Fruit fly (Drosophila melanogaster): ENCODE data around the gene ex.

Gene ex

DNA sequence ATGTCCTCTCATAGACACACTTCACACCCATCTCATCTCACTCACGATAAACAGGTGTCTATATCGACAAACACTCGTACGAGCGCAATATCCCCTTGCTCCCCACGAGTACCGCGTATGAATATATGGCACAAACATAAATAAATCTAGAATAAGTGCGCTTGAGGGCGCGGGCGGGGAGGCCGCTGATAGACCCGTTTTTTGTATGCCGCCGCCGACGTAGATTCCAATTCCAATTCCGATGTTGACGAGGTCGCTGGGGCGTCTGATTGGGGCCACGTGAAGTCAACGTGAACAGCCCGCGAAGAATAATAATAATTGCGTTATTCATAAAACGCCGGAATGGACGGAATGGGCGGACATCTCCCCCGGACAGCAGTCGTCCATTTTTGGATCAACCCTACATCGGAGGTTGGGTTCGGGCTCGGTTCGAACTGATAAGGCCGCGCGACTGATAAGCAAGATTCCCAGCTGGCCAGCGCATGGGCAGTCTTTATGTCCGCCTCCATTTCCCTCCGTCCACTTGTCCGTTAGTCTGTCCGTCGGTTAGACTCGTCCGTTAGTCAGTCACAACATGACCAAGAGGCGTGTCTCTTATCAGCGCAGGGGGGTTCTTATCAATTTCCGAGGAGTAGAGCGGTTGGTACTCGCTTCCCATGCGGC, 53.4 kb downstream of the ex start (continued):
- TF ChIP-seq Fer3 (tag; optimal IDR thresholded peaks at IDR 0.05) = peak; percentile 38
- no peak for TF ChIP-seq repo (GFP tag; optimal IDR thresholded peaks at IDR 0.05)
- no peak for TF ChIP-seq cato (GFP tag; optimal IDR thresholded peaks at IDR 0.05; ENCODE audit: borderline replicate concordance)
- TF ChIP-seq CG10321 (GFP tag; IDR thresholded peaks at IDR 0.05) = no peak
- TF ChIP-seq Dref (GFP tag; IDR thresholded peaks at IDR 0.05) = no peak
- no peak for TF ChIP-seq lov (optimal IDR thresholded peaks at IDR 0.05)
- no peak for TF ChIP-seq lov (GFP tag; IDR thresholded peaks at IDR 0.05)
- no peak for TF ChIP-seq CG10267 (tag; optimal IDR thresholded peaks at IDR 0.05)
- no peak for TF ChIP-seq Max (GFP tag; optimal IDR thresholded peaks at IDR 0.05)
- peak; percentile 69 for TF ChIP-seq CG18599 (GFP tag; optimal IDR thresholded peaks at IDR 0.05)
- TF ChIP-seq salm (tag; optimal IDR thresholded peaks at IDR 0.05) = peak; percentile 23
- peak; percentile 13 for TF ChIP-seq Hr3 (GFP tag; optimal IDR thresholded peaks at IDR 0.05)
- TF ChIP-seq crol (GFP tag; IDR thresholded peaks at IDR 0.05) = peak; percentile 96
- peak; percentile 71 for TF ChIP-seq CG10274 (GFP tag; optimal IDR thresholded peaks at IDR 0.05)
- TF ChIP-seq CG4282 (GFP tag; optimal IDR thresholded peaks at IDR 0.05) = no peak
- no peak for TF ChIP-seq CG15479 (GFP tag; optimal IDR thresholded peaks at IDR 0.05)
- TF ChIP-seq CG2120 (GFP tag; optimal IDR thresholded peaks at IDR 0.05) = peak; percentile 6
- TF ChIP-seq jing (GFP tag; optimal IDR thresholded peaks at IDR 0.05) = no peak
- TF ChIP-seq Hr51 (GFP tag; optimal IDR thresholded peaks at IDR 0.05) = no peak
- peak; percentile 25 for TF ChIP-seq CG15514 (GFP tag; optimal IDR thresholded peaks at IDR 0.05)
- no peak for TF ChIP-seq Ets65A (GFP tag)
- peak; percentile 73 for TF ChIP-seq grn (GFP tag; optimal IDR thresholded peaks at IDR 0.05)
- no peak for TF ChIP-seq gt (GFP tag; IDR thresholded peaks at IDR 0.05)
- no peak for TF ChIP-seq CG34422 (GFP tag; IDR thresholded peaks at IDR 0.05)
- TF ChIP-seq CG32767 (GFP tag; IDR thresholded peaks at IDR 0.05) = no peak
- no peak for TF ChIP-seq CG10565 (GFP tag; optimal IDR thresholded peaks at IDR 0.05)
- TF ChIP-seq croc (GFP tag; conservative IDR thresholded peaks at IDR 0.05) = no peak
- TF ChIP-seq CG2199 (GFP tag; IDR thresholded peaks at IDR 0.05) = peak; percentile 80
- no peak; the same call in 1 of the 2 replicates for TF ChIP-seq ttk (GFP tag; IDR thresholded peaks at IDR 0.05)
- TF ChIP-seq Dp (GFP tag; optimal IDR thresholded peaks at IDR 0.05) = no peak
- TF ChIP-seq CG11093 (GFP tag; IDR thresholded peaks at IDR 0.05) = no peak
- no peak for TF ChIP-seq CG11085 (GFP tag; IDR thresholded peaks at IDR 0.05)
- peak; percentile 99 for TF ChIP-seq CG34376 (GFP tag; optimal IDR thresholded peaks at IDR 0.05)
- TF ChIP-seq CG10543 (GFP tag; optimal IDR thresholded peaks at IDR 0.05) = peak; percentile 98
- no peak for TF ChIP-seq tna (GFP tag; IDR thresholded peaks at IDR 0.05; ENCODE audit: partially characterized antibody)
- no peak for TF ChIP-seq CG3163 (GFP tag; optimal IDR thresholded peaks at IDR 0.05)
- peak; percentile 8; the same call in 1 of the 3 replicates for TF ChIP-seq CG6175 (GFP tag; IDR thresholded peaks at IDR 0.05)
- no peak for TF ChIP-seq CG30431 (GFP tag; optimal IDR thresholded peaks at IDR 0.05)
- peak; percentile 20 for TF ChIP-seq ERR (GFP tag; optimal IDR thresholded peaks at IDR 0.05)
- peak; percentile 66 for TF ChIP-seq CG32532 (GFP tag; IDR thresholded peaks at IDR 0.05)
- TF ChIP-seq CG1233 (GFP tag; optimal IDR thresholded peaks at IDR 0.05) = peak; percentile 58
- peak; percentile 28 for TF ChIP-seq CG6765 (GFP tag; optimal IDR thresholded peaks at IDR 0.05)
- TF ChIP-seq CG11398 (GFP tag; optimal IDR thresholded peaks at IDR 0.05) = peak; percentile 24
- TF ChIP-seq corto (GFP tag; optimal IDR thresholded peaks at IDR 0.05) = no peak
- TF ChIP-seq CG8388 (GFP tag; optimal IDR thresholded peaks at IDR 0.05) = no peak
- no peak for TF ChIP-seq ase (GFP tag; IDR thresholded peaks at IDR 0.05)
- TF ChIP-seq zen2 (GFP tag; IDR thresholded peaks at IDR 0.05; ENCODE audit: partially characterized antibody) = 0 out of 3 replicates have a peak, but pooled peaks have one; percentile 33
- TF ChIP-seq chinmo (GFP tag; IDR thresholded peaks at IDR 0.05; ENCODE audit: partially characterized antibody) = peak; percentile 91
- peak; percentile 58 for TF ChIP-seq B-H2 (GFP tag; optimal IDR thresholded peaks at IDR 0.05)
- TF ChIP-seq CG2875 (GFP tag; optimal IDR thresholded peaks at IDR 0.05) = no peak
